Worm (Caenorhabditis elegans) whole organism, L4 larva: ENCODE measurements around the gene mps-4.

Experiments used
- D1046.2 ChIP-seq: fragments of 200-800 bp; sonication (Bioruptor generic); IDR thresholded peaks from 2 replicates; pipeline ENCODE4 v1.3.6; 2022; ENCODE audit warnings: missing genetic modification characterization, missing compliant biosample characterization
- F49E8.2 ChIP-seq: sonication (generic microtip); optimal IDR thresholded peaks from 2 replicates; lab custom pipeline; 2016; ENCODE audit warnings: missing compliant biosample characterization, mild to moderate bottlenecking, missing genetic modification characterization, borderline replicate concordance
- T20F7.1 ChIP-seq: fragments of 200-800 bp; sonication (Bioruptor generic); optimal IDR thresholded peaks from 2 replicates; lab custom pipeline; 2018; ENCODE audit warnings: mild to moderate bottlenecking, missing genetic modification characterization, missing compliant biosample characterization
- Y48G9A.11 ChIP-seq: fragments of 200-800 bp; sonication (Bioruptor generic); IDR thresholded peaks from 2 replicates; pipeline ENCODE4 v1.3.6; 2022; ENCODE audit warnings: missing genetic modification reagents, missing genetic modification characterization, missing compliant biosample characterization
- Y5F2A.4 ChIP-seq: fragments of 200-800 bp; sonication (Bioruptor generic); optimal IDR thresholded peaks from 2 replicates; lab custom pipeline; 2018; ENCODE audit warnings: mild to moderate bottlenecking, missing genetic modification characterization, missing compliant biosample characterization
- ZK546.5 ChIP-seq, 2 experiments: sonication (generic microtip); optimal IDR thresholded peaks; 2 replicates each; lab custom pipeline; 2017; ENCODE audit warnings: missing biosample characterization in 2 of 2, missing genetic modification characterization in 2 of 2
- aha-1 ChIP-seq: fragments of 150-350 bp; peaks from one replicate; lab custom pipeline; 2014; ENCODE audit warnings: missing biosample characterization, missing genetic modification characterization
- aly-2 ChIP-seq: sonication (generic microtip); optimal IDR thresholded peaks from 2 replicates; lab custom pipeline; 2018; ENCODE audit warnings: missing biosample characterization, missing genetic modification characterization
- ama-1 ChIP-seq: fragments of 150-350 bp; optimal IDR thresholded peaks from 2 replicates; lab custom pipeline; 2014; ENCODE audit warnings: inconsistent platforms, mixed read lengths
- arid-1 ChIP-seq: fragments of 200-800 bp; sonication (Bioruptor generic); conservative IDR thresholded peaks from 2 replicates; pipeline ENCODE4 v1.3.6; 2022; ENCODE audit warnings: missing genetic modification reagents, missing genetic modification characterization, missing compliant biosample characterization
- ceh-44 ChIP-seq: fragments of 200-800 bp; sonication (Bioruptor generic); IDR thresholded peaks from 2 replicates; pipeline ENCODE4 v1.3.6; 2022; ENCODE audit warnings: missing genetic modification reagents, missing genetic modification characterization, missing compliant biosample characterization
- ceh-82 ChIP-seq: sonication (generic microtip); optimal IDR thresholded peaks from 2 replicates; lab custom pipeline; 2017; ENCODE audit warnings: missing biosample characterization, missing genetic modification characterization
- ces-1 ChIP-seq: fragments of 150-350 bp; sonication (generic microtip); optimal IDR thresholded peaks from 4 replicates; lab custom pipeline; 2014; ENCODE audit warnings: missing biosample characterization, missing genetic modification reagents, missing genetic modification characterization
- ctbp-1 ChIP-seq: fragments of 200-800 bp; sonication (Bioruptor generic); IDR thresholded peaks from 2 replicates; pipeline ENCODE4 v1.3.6; 2022; ENCODE audit warnings: missing genetic modification reagents, missing genetic modification characterization, missing compliant biosample characterization
- daf-12 ChIP-seq: fragments of 150-350 bp; optimal IDR thresholded peaks from 2 replicates; lab custom pipeline; 2014; ENCODE audit warnings: missing biosample characterization, missing genetic modification reagents, missing genetic modification characterization
- dmd-8 ChIP-seq: fragments of 200-800 bp; sonication (Bioruptor generic); IDR thresholded peaks from 2 replicates; pipeline ENCODE4 v1.3.6; 2022; ENCODE audit warnings: missing genetic modification characterization, missing compliant biosample characterization
- dmd-9 ChIP-seq: fragments of 200-800 bp; sonication (Bioruptor generic); IDR thresholded peaks from 2 replicates; pipeline ENCODE4 v1.3.6; 2022; ENCODE audit warnings: missing genetic modification reagents, missing genetic modification characterization, missing compliant biosample characterization
- dve-1 ChIP-seq: sonication (generic microtip); optimal IDR thresholded peaks from 2 replicates; lab custom pipeline; 2017; ENCODE audit warnings: antibody characterized with exemption, mild to moderate bottlenecking, missing genetic modification characterization, missing compliant biosample characterization; ENCODE audit not compliant: insufficient read depth
- fkh-10 ChIP-seq: fragments of 150-350 bp; optimal IDR thresholded peaks from 2 replicates; lab custom pipeline; 2014; ENCODE audit warnings: missing biosample characterization, missing genetic modification reagents, missing genetic modification characterization
- hif-1 ChIP-seq, 2 experiments: sonication (generic microtip); optimal IDR thresholded peaks; 2 replicates each; lab custom pipeline; 2016 to 2017; ENCODE audit warnings: missing compliant biosample characterization in 2 of 2, missing genetic modification characterization in 2 of 2, missing genetic modification reagents in 2 of 2, missing genotype in 2 of 2, mild to moderate bottlenecking in 1 of 2
- hlh-30 ChIP-seq: sonication (generic microtip); optimal IDR thresholded peaks from 2 replicates; lab custom pipeline; 2017; ENCODE audit warnings: antibody characterized with exemption, mild to moderate bottlenecking, missing genetic modification characterization, missing compliant biosample characterization; ENCODE audit not compliant: insufficient read depth
- hmg-1.1 ChIP-seq: fragments of 200-800 bp; sonication (Bioruptor generic); IDR thresholded peaks from 2 replicates; pipeline ENCODE4 v1.3.6; 2022; ENCODE audit warnings: missing genetic modification reagents, missing genetic modification characterization, missing compliant biosample characterization
- jun-1 ChIP-seq: fragments of 150-350 bp; optimal IDR thresholded peaks from 2 replicates; lab custom pipeline; 2014; ENCODE audit warnings: missing biosample characterization, missing genetic modification reagents, missing genetic modification characterization
- lim-7 ChIP-seq: fragments of 200-800 bp; sonication (Bioruptor generic); IDR thresholded peaks from 2 replicates; pipeline ENCODE4 v1.3.6; 2022; ENCODE audit warnings: missing genetic modification characterization, missing compliant biosample characterization
- lin-1 ChIP-seq: fragments of 200-800 bp; sonication (Bioruptor generic); IDR thresholded peaks from 2 replicates; pipeline ENCODE4 v1.3.6; 2022; ENCODE audit warnings: missing genetic modification reagents, missing genetic modification characterization, missing compliant biosample characterization
- lin-29 ChIP-seq: fragments of 200-800 bp; sonication (Bioruptor generic); IDR thresholded peaks from 2 replicates; pipeline ENCODE4 v1.3.6; 2022; ENCODE audit warnings: missing genetic modification reagents, missing genetic modification characterization, missing compliant biosample characterization
- lsy-2 ChIP-seq, 2 experiments: fragments of 150-350 bp in 1 of 2; sonication (generic microtip) in 1 of 2; optimal IDR thresholded peaks; 2 replicates each; lab custom pipeline; 2014 to 2017; ENCODE audit warnings: missing biosample characterization in 2 of 2, missing genetic modification characterization in 2 of 2
- madf-9 ChIP-seq: fragments of 200-800 bp; sonication (Bioruptor generic); conservative IDR thresholded peaks from 2 replicates; pipeline ENCODE4 v1.3.6; 2022; ENCODE audit warnings: missing genetic modification reagents, missing genetic modification characterization, missing compliant biosample characterization
- mep-1 ChIP-seq: fragments of 150-350 bp; sonication (generic microtip); optimal IDR thresholded peaks from 3 replicates; lab custom pipeline; 2014; ENCODE audit warnings: missing biosample characterization, missing genetic modification characterization
- mxl-3 ChIP-seq: fragments of 200-800 bp; sonication (Bioruptor generic); optimal IDR thresholded peaks from 2 replicates; lab custom pipeline; 2018; ENCODE audit warnings: mild to moderate bottlenecking, missing genetic modification characterization, missing compliant biosample characterization
- nhr-10 ChIP-seq: fragments of 150-350 bp; optimal IDR thresholded peaks from 2 replicates; lab custom pipeline; 2014; ENCODE audit warnings: missing biosample characterization, missing genetic modification characterization
- nhr-102 ChIP-seq: sonication (generic microtip); optimal IDR thresholded peaks from 2 replicates; lab custom pipeline; 2016; ENCODE audit warnings: mild to moderate bottlenecking, missing genetic modification characterization, moderate library complexity, missing compliant biosample characterization
- nhr-11 ChIP-seq: fragments of 150-350 bp; optimal IDR thresholded peaks from 2 replicates; lab custom pipeline; 2014; ENCODE audit warnings: missing biosample characterization, missing genetic modification characterization
- nhr-111 ChIP-seq: fragments of 200-800 bp; sonication (Bioruptor generic); optimal IDR thresholded peaks from 2 replicates; lab custom pipeline; 2018; ENCODE audit warnings: mild to moderate bottlenecking, missing genetic modification characterization, missing compliant biosample characterization
- nhr-237 ChIP-seq: sonication (generic microtip); optimal IDR thresholded peaks from 2 replicates; lab custom pipeline; 2017; ENCODE audit warnings: missing biosample characterization, missing genetic modification characterization
- nhr-42 ChIP-seq: fragments of 200-800 bp; sonication (Bioruptor generic); IDR thresholded peaks from 2 replicates; pipeline ENCODE4 v1.3.6; 2022; ENCODE audit warnings: missing genetic modification characterization, missing compliant biosample characterization
- nhr-6 ChIP-seq: fragments of 150-350 bp; optimal IDR thresholded peaks from 2 replicates; lab custom pipeline; 2014; ENCODE audit warnings: missing biosample characterization, missing genetic modification characterization
- pha-4 ChIP-seq, 2 experiments: fragments of 150-350 bp in 1 of 2; fragments of 200-800 bp in 1 of 2; sonication (Bioruptor generic) in 1 of 2; IDR thresholded peaks in 1 of 2; optimal IDR thresholded peaks in 1 of 2; 2 replicates each; pipeline versions ENCODE4 v1.3.6 to Lab custom; 2014 to 2022; ENCODE audit warnings: missing genetic modification characterization in 2 of 2, missing genetic modification reagents in 2 of 2, missing biosample characterization in 1 of 2, missing compliant biosample characterization in 1 of 2
- pqm-1 ChIP-seq: sonication (generic microtip); optimal IDR thresholded peaks from 2 replicates; lab custom pipeline; 2017; ENCODE audit warnings: missing biosample characterization, missing genetic modification characterization
- rbr-2 ChIP-seq: sonication (generic microtip); optimal IDR thresholded peaks from 2 replicates; lab custom pipeline; 2016; ENCODE audit warnings: missing genotype, missing genetic modification characterization, missing compliant biosample characterization
- sdz-12 ChIP-seq: fragments of 200-800 bp; sonication (Bioruptor generic); optimal IDR thresholded peaks from 2 replicates; lab custom pipeline; 2018; ENCODE audit warnings: mild to moderate bottlenecking, missing genetic modification characterization, missing compliant biosample characterization
- set-16 ChIP-seq: fragments of 200-800 bp; sonication (Bioruptor generic); IDR thresholded peaks from 2 replicates; pipeline ENCODE4 v1.3.6; 2022; ENCODE audit warnings: missing genetic modification reagents, missing genetic modification characterization, missing compliant biosample characterization
- snpc-1.2 ChIP-seq: fragments of 200-800 bp; sonication (Bioruptor generic); IDR thresholded peaks from 2 replicates; pipeline ENCODE4 v1.3.6; 2022; ENCODE audit warnings: missing genetic modification reagents, missing genetic modification characterization, missing compliant biosample characterization
- spr-1 ChIP-seq: sonication (generic microtip); optimal IDR thresholded peaks from 2 replicates; lab custom pipeline; 2016; ENCODE audit warnings: mild to moderate bottlenecking, missing genetic modification characterization, missing compliant biosample characterization
- tra-1 ChIP-seq: fragments of 200-800 bp; sonication (Bioruptor generic); IDR thresholded peaks from 2 replicates; pipeline ENCODE4 v1.3.6; 2022; ENCODE audit warnings: missing genetic modification reagents, missing genetic modification characterization, missing compliant biosample characterization
- unc-62 ChIP-seq, 3 experiments: fragments of 150-350 bp in 1 of 3; sonication (generic microtip); optimal IDR thresholded peaks in 2 of 3; peaks in 1 of 3; 1 replicate in 1 of 3; 2 replicates in 2 of 3; lab custom pipeline; 2014 to 2017; ENCODE audit warnings: missing biosample characterization in 3 of 3, missing genetic modification characterization in 3 of 3, missing genetic modification reagents in 3 of 3, missing genotype in 1 of 3
- vab-7 ChIP-seq: fragments of 200-800 bp; sonication (Bioruptor generic); IDR thresholded peaks from 2 replicates; pipeline ENCODE4 v1.3.6; 2022; ENCODE audit warnings: missing genetic modification reagents, missing genetic modification characterization, missing compliant biosample characterization
- zag-1 ChIP-seq: fragments of 150-350 bp; optimal IDR thresholded peaks from 2 replicates; lab custom pipeline; 2014; ENCODE audit warnings: missing biosample characterization, missing genetic modification characterization
- zfp-2 ChIP-seq: sonication (generic microtip); optimal IDR thresholded peaks from 2 replicates; lab custom pipeline; 2016; ENCODE audit warnings: mild to moderate bottlenecking, missing genetic modification characterization, missing compliant biosample characterization
- zip-11 ChIP-seq: fragments of 200-800 bp; sonication (Bioruptor generic); IDR thresholded peaks from 2 replicates; pipeline ENCODE4 v1.3.6; 2022; ENCODE audit warnings: missing genetic modification characterization, missing compliant biosample characterization

mps-4 gene

DNA sequence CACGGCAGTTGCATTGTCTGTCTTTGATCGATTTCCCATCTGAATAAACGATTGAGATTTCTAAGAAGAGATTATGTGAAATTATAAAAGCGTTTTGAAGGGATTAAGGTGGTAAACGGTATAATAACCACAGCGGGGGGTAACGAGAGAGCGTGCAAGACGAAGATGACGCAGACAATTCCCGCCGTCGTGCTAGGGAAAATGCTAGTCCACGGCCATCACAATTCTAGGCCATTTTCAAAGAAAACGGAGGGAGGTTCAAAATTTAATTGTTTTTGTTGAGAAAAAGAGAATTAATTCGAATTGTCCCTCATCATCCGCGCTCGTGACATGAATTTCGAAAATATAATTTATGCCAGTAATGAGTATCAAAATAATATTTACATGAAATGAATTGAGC lies 47.5 kb upstream of the mps-4 start, which contains the start of gene F10E9.11 (continued):
- TF ChIP-seq Y5F2A.4 (GFP tag; lab: Kevin White, UChicago) (no peak), aly-2 (tag; lab: Kevin White, UChicago) (no peak), madf-9 (GFP tag; lab: Robert Waterston, UW) (peak; percentile 51; the same call in 1 of the 2 replicates), hmg-1.1 (GFP tag; lab: Robert Waterston, UW) (peak; percentile 63), mep-1 (peak; percentile 58), arid-1 (GFP tag; lab: Robert Waterston, UW) (peak; percentile 73; the same call in 1 of the 2 replicates), ctbp-1 (GFP tag; lab: Robert Waterston, UW) (no peak), pqm-1 (tag; lab: Kevin White, UChicago) (no peak), fkh-10 (GFP tag; lab: Kevin White, UChicago) (no peak), vab-7 (GFP tag; lab: Robert Waterston, UW) (peak; percentile 37; the same call in 1 of the 2 replicates), lsy-2 (tag; optimal IDR thresholded peaks at IDR 0.05; lab: Kevin White, UChicago) (peak; percentile 28 to 88), nhr-11 (tag; lab: Kevin White, UChicago) (peak; percentile 18), dmd-8 (GFP tag; lab: Robert Waterston, UW) (no peak), nhr-237 (no peak), Y48G9A.11 (GFP tag; lab: Robert Waterston, UW) (peak; percentile 82), ceh-44 (GFP tag; lab: Robert Waterston, UW) (peak; percentile 48; the same call in 1 of the 2 replicates), nhr-6 (tag; lab: Kevin White, UChicago) (peak; percentile 65), dve-1 (peak; percentile 72), lim-7 (GFP tag; lab: Robert Waterston, UW) (no peak), lin-29 (GFP tag; lab: Robert Waterston, UW) (no peak), lin-1 (GFP tag; lab: Robert Waterston, UW) (no peak), ceh-82 (tag; lab: Kevin White, UChicago) (no peak), F49E8.2 (peak; percentile 22), tra-1 (0 out of 2 replicates have a peak, but pooled peaks have one; percentile 20), spr-1 (tag; lab: Kevin White, UChicago) (peak; percentile 55), ama-1 (lab: Kevin White, UChicago) (no peak), nhr-102 (tag; lab: Kevin White, UChicago) (peak; percentile 13), daf-12 (tag; lab: Kevin White, UChicago) (no peak), nhr-10 (tag; lab: Kevin White, UChicago) (no peak), ces-1 (GFP tag; lab: Kevin White, UChicago) (no peak), ZK546.5 (tag; optimal IDR thresholded peaks at IDR 0.05; lab: Kevin White, UChicago) (no peak), mxl-3 (GFP tag; lab: Kevin White, UChicago) (peak; percentile 64), jun-1 (no peak), nhr-111 (GFP tag; lab: Kevin White, UChicago) (no peak), T20F7.1 (GFP tag; lab: Kevin White, UChicago) (peak; percentile 36), sdz-12 (no peak), set-16 (GFP tag; lab: Robert Waterston, UW) (no peak), zfp-2 (tag; lab: Kevin White, UChicago) (no peak), hif-1 (tag; optimal IDR thresholded peaks at IDR 0.05; lab: Kevin White, UChicago) (peak in 1 of 2 experiments; percentile 87), rbr-2 (tag; lab: Kevin White, UChicago) (peak; percentile 46), unc-62 (GFP tag; optimal IDR thresholded peaks at IDR 0.05 in 1 of 2; lab: Kevin White, UChicago) (peak in 1 of 2 experiments; percentile 17), unc-62 (tag; optimal IDR thresholded peaks at IDR 0.05; lab: Kevin White, UChicago) (no peak), D1046.2 (no peak; the same call in 1 of the 2 replicates), nhr-42 (no peak), pha-4 (GFP tag; IDR thresholded peaks at IDR 0.05; lab: Robert Waterston, UW) (no peak), pha-4 (tag; optimal IDR thresholded peaks at IDR 0.05; lab: Kevin White, UChicago) (peak; percentile 18), snpc-1.2 (0 out of 2 replicates have a peak, but pooled peaks have one; percentile 53), zip-11 (GFP tag; lab: Robert Waterston, UW) (no peak), aha-1 (tag; lab: Kevin White, UChicago) (peak; percentile 87), zag-1 (tag; lab: Kevin White, UChicago) (no peak), dmd-9 (GFP tag; lab: Robert Waterston, UW) (no peak), hlh-30 (tag; lab: Kevin White, UChicago) (peak; percentile 57)
